Fruit fly (Drosophila melanogaster): Measurements from ENCODE around the gene CG9555.

The CG9555 gene

dm6 chr2L:8984614-8985318 is 6.8 kb upstream of the CG9555 start, which contains the start of gene CG13101:
CG13101 (minus strand) TSS chr2L:8984872.
- TF ChIP-seq CG7271 (tag; optimal IDR thresholded peaks at IDR 0.05) (peak; percentile 56), Dek (tag; optimal IDR thresholded peaks at IDR 0.05) (peak; percentile 91), tgo (GFP tag; IDR thresholded peaks at IDR 0.05) (peak; percentile 96), CG12071 (GFP tag; optimal IDR thresholded peaks at IDR 0.05) (peak; percentile 72), Atf6 (GFP tag; IDR thresholded peaks at IDR 0.05) (peak; percentile 96), Ptx1 (GFP tag; IDR thresholded peaks at IDR 0.05) (peak; percentile 95), chm (GFP tag; IDR thresholded peaks at IDR 0.05) (peak; percentile 93; the same call in 1 of the 2 replicates), tup (GFP tag; optimal IDR thresholded peaks at IDR 0.05) (peak; percentile 75), CG17802 (tag; optimal IDR thresholded peaks at IDR 0.05) (peak; percentile 57), CG1603 (tag; optimal IDR thresholded peaks at IDR 0.05) (peak; percentile 81), sima (GFP tag; optimal IDR thresholded peaks at IDR 0.05) (no peak), CG6689 (GFP tag; IDR thresholded peaks at IDR 0.05) (peak; percentile 94), Sin3A (optimal IDR thresholded peaks at IDR 0.05) (no peak), bab2 (GFP tag; optimal IDR thresholded peaks at IDR 0.05) (peak; percentile 81), Nf-YA (GFP tag; IDR thresholded peaks at IDR 0.05) (peak; percentile 83), B-H2 (GFP tag; optimal IDR thresholded peaks at IDR 0.05) (no peak), CG2116 (GFP tag; optimal IDR thresholded peaks at IDR 0.05) (peak; percentile 72), CG6654 (GFP tag; optimal IDR thresholded peaks at IDR 0.05) (peak; percentile 20), CG8290 (GFP tag; optimal IDR thresholded peaks at IDR 0.05) (peak; percentile 68), CG8290 (tag; optimal IDR thresholded peaks at IDR 0.05) (peak in 1 of 2 experiments; percentile 70), CG4404 (GFP tag; IDR thresholded peaks at IDR 0.05) (peak; percentile 84), CG10366 (GFP tag; IDR thresholded peaks at IDR 0.05) (peak; percentile 92), CG1792 (GFP tag; optimal IDR thresholded peaks at IDR 0.05) (peak; percentile 72), sens (GFP tag) (peak; percentile 98), maf-S (GFP tag; optimal IDR thresholded peaks at IDR 0.05) (peak; percentile 80), fru (optimal IDR thresholded peaks at IDR 0.05) (no peak), Spps (tag; optimal IDR thresholded peaks at IDR 0.05) (peak; percentile 91), klu (GFP tag; IDR thresholded peaks at IDR 0.05) (peak; percentile 93), CG10209 (GFP tag; optimal IDR thresholded peaks at IDR 0.05) (peak; percentile 89), Six4 (GFP tag; optimal IDR thresholded peaks at IDR 0.05) (peak; percentile 83), Lhr (GFP tag; optimal IDR thresholded peaks at IDR 0.05) (peak; percentile 71), Oli (tag; optimal IDR thresholded peaks at IDR 0.05) (peak; percentile 92), CG4820 (GFP tag; optimal IDR thresholded peaks at IDR 0.05) (peak; percentile 87), CG8765 (GFP tag; IDR thresholded peaks at IDR 0.05) (peak; percentile 80; the same call in 1 of the 2 replicates), CG10147 (GFP tag; optimal IDR thresholded peaks at IDR 0.05) (peak; percentile 92), disco-r (GFP tag; optimal IDR thresholded peaks at IDR 0.05) (peak; percentile 74), CG16815 (GFP tag; optimal IDR thresholded peaks at IDR 0.05) (peak; percentile 76), Sry-β (GFP tag; optimal IDR thresholded peaks at IDR 0.05) (no peak), da (GFP tag; optimal IDR thresholded peaks at IDR 0.05) (peak; percentile 50), Hr3 (GFP tag; optimal IDR thresholded peaks at IDR 0.05) (peak; percentile 90), CG34224 (GFP tag; IDR thresholded peaks at IDR 0.05; ENCODE audit: partially characterized antibody) (0 out of 3 replicates have a peak, but pooled peaks have one; percentile 9), Rx (GFP tag; IDR thresholded peaks at IDR 0.05) (peak; percentile 76), CG7928 (GFP tag; optimal IDR thresholded peaks at IDR 0.05) (peak; percentile 59), prd (optimal IDR thresholded peaks at IDR 0.05) (no peak), prd (GFP tag; IDR thresholded peaks at IDR 0.05) (peak; percentile 94), ci (GFP tag; IDR thresholded peaks at IDR 0.05) (peak; percentile 96), YL-1 (GFP tag; optimal IDR thresholded peaks at IDR 0.05) (peak; percentile 61), bcd (GFP tag; optimal IDR thresholded peaks at IDR 0.05) (peak; percentile 92), Poxn (GFP tag; IDR thresholded peaks at IDR 0.05) (peak; percentile 58), Hsf (GFP tag; optimal IDR thresholded peaks at IDR 0.05) (peak; percentile 92), CG5953 (GFP tag; IDR thresholded peaks at IDR 0.05) (peak; percentile 74; the same call in 1 of the 2 replicates), CG4424 (GFP tag; optimal IDR thresholded peaks at IDR 0.05) (peak; percentile 93)

Data from whole organism, embryonic.